Fruit fly (Drosophila melanogaster): ENCODE measurements around the gene Dscam4.

DNA sequence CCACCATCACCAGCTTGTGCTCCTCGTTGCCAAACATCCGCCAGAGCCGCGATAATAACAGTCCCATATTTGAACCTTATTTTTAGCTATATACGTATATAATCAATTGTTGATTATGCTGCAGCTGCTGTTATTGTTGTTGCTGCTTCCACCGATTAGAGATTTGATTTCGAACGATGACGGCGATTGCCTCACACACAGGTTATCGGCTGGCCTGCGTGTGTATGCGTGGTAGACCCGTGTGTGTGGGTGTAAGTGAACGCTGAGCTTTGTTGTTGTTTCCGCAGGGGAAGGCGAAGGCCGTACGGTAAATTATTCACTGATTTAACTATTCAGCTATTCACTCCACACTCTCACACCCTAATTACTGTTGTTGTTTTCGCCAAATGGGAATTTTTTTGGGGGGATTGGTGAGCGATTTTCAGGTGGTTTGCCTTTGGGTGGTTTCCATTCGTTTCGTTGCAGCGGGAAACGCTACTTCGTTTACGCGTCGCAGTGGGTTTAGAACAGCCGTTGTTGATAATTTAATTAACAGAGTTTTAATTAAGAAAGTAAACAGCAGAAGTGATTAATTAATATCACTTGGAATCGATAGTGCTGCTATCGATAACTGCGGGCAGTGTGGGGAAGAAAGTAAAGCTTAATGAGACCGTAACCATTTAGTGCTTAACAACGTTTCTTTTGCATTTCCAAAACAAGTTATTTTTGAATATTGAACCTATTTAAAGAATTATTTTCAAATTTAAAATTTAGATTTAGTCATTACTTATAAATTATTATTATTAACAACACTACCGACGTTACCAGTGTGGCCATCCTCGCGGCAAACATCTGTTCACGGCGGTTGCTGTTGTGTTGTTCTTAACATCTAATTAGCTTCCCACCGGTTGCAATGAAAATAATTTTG, 61.0 kb downstream of the Dscam4 start, which contains the start of the genes Arl5 and CG13671:
- TF ChIP-seq CG9139 (GFP tag; optimal IDR thresholded peaks at IDR 0.05) = no peak
- TF ChIP-seq CG8632 (GFP tag; optimal IDR thresholded peaks at IDR 0.05) = peak; percentile 65
- peak; percentile 72 for TF ChIP-seq Hr39 (GFP tag; optimal IDR thresholded peaks at IDR 0.05)
- peak; percentile 51 for TF ChIP-seq CG3032 (tag; optimal IDR thresholded peaks at IDR 0.05)
- peak; percentile 54; the same call in 1 of the 2 replicates for TF ChIP-seq CG15336 (GFP tag; IDR thresholded peaks at IDR 0.05)
- TF ChIP-seq CG6808 (GFP tag; optimal IDR thresholded peaks at IDR 0.05) = peak; percentile 20
- TF ChIP-seq Eip75B (GFP tag; optimal IDR thresholded peaks at IDR 0.05) = no peak
- peak; percentile 59 for TF ChIP-seq vri (GFP tag; optimal IDR thresholded peaks at IDR 0.05)

All from whole organism, prepupa.